Worm (Caenorhabditis elegans) whole organism, L4 larva: ENCODE results near the gene cgt-3.
A peak's percentile ranks its signal among the peaks of the same experiment; 100 is the strongest.

Source experiments
- T20F7.1 ChIP-seq: fragments of 200-800 bp; sonication (Bioruptor generic); optimal IDR thresholded peaks from 2 replicates; lab custom pipeline; 2018; ENCODE audit warnings: mild to moderate bottlenecking, missing genetic modification characterization, missing compliant biosample characterization
- Y105C5A.15 ChIP-seq: fragments of 200-800 bp; sonication (Bioruptor generic); IDR thresholded peaks from 2 replicates; pipeline ENCODE4 v1.3.6; 2022; ENCODE audit warnings: missing genetic modification characterization, missing compliant biosample characterization
- Y48G9A.11 ChIP-seq: fragments of 200-800 bp; sonication (Bioruptor generic); IDR thresholded peaks from 2 replicates; pipeline ENCODE4 v1.3.6; 2022; ENCODE audit warnings: missing genetic modification reagents, missing genetic modification characterization, missing compliant biosample characterization
- Y5F2A.4 ChIP-seq: fragments of 200-800 bp; sonication (Bioruptor generic); optimal IDR thresholded peaks from 2 replicates; lab custom pipeline; 2018; ENCODE audit warnings: mild to moderate bottlenecking, missing genetic modification characterization, missing compliant biosample characterization
- aha-1 ChIP-seq: fragments of 150-350 bp; peaks from one replicate; lab custom pipeline; 2014; ENCODE audit warnings: missing biosample characterization, missing genetic modification characterization
- aly-2 ChIP-seq: sonication (generic microtip); optimal IDR thresholded peaks from 2 replicates; lab custom pipeline; 2018; ENCODE audit warnings: missing biosample characterization, missing genetic modification characterization
- ama-1 ChIP-seq: fragments of 150-350 bp; optimal IDR thresholded peaks from 2 replicates; lab custom pipeline; 2014; ENCODE audit warnings: inconsistent platforms, mixed read lengths
- arid-1 ChIP-seq: fragments of 200-800 bp; sonication (Bioruptor generic); conservative IDR thresholded peaks from 2 replicates; pipeline ENCODE4 v1.3.6; 2022; ENCODE audit warnings: missing genetic modification reagents, missing genetic modification characterization, missing compliant biosample characterization
- attf-4 ChIP-seq: sonication (generic microtip); optimal IDR thresholded peaks from 3 replicates; lab custom pipeline; 2017; ENCODE audit warnings: missing biosample characterization, missing genetic modification characterization
- ceh-32 ChIP-seq: sonication (generic microtip); optimal IDR thresholded peaks from 2 replicates; lab custom pipeline; 2016; ENCODE audit warnings: mild to moderate bottlenecking, missing genetic modification characterization, missing compliant biosample characterization; ENCODE audit not compliant: poor library complexity
- ceh-44 ChIP-seq: fragments of 200-800 bp; sonication (Bioruptor generic); IDR thresholded peaks from 2 replicates; pipeline ENCODE4 v1.3.6; 2022; ENCODE audit warnings: missing genetic modification reagents, missing genetic modification characterization, missing compliant biosample characterization
- ceh-62 ChIP-seq: sonication (generic microtip); optimal IDR thresholded peaks from 2 replicates; lab custom pipeline; 2017; ENCODE audit warnings: missing biosample characterization, missing genetic modification characterization
- ces-1 ChIP-seq: fragments of 150-350 bp; sonication (generic microtip); optimal IDR thresholded peaks from 4 replicates; lab custom pipeline; 2014; ENCODE audit warnings: missing biosample characterization, missing genetic modification reagents, missing genetic modification characterization
- ctbp-1 ChIP-seq: fragments of 200-800 bp; sonication (Bioruptor generic); IDR thresholded peaks from 2 replicates; pipeline ENCODE4 v1.3.6; 2022; ENCODE audit warnings: missing genetic modification reagents, missing genetic modification characterization, missing compliant biosample characterization
- dmd-9 ChIP-seq: fragments of 200-800 bp; sonication (Bioruptor generic); IDR thresholded peaks from 2 replicates; pipeline ENCODE4 v1.3.6; 2022; ENCODE audit warnings: missing genetic modification reagents, missing genetic modification characterization, missing compliant biosample characterization
- dpl-1 ChIP-seq: fragments of 150-350 bp; optimal IDR thresholded peaks from 2 replicates; lab custom pipeline; 2014; ENCODE audit warnings: missing biosample characterization, missing genetic modification reagents, missing genetic modification characterization
- dve-1 ChIP-seq: sonication (generic microtip); optimal IDR thresholded peaks from 2 replicates; lab custom pipeline; 2017; ENCODE audit warnings: antibody characterized with exemption, mild to moderate bottlenecking, missing genetic modification characterization, missing compliant biosample characterization; ENCODE audit not compliant: insufficient read depth
- fos-1 ChIP-seq: fragments of 150-350 bp; optimal IDR thresholded peaks from 2 replicates; lab custom pipeline; 2014; ENCODE audit warnings: missing biosample characterization, missing genetic modification characterization
- hif-1 ChIP-seq, 2 experiments: sonication (generic microtip); optimal IDR thresholded peaks; 2 replicates each; lab custom pipeline; 2016 to 2017; ENCODE audit warnings: missing compliant biosample characterization in 2 of 2, missing genetic modification characterization in 2 of 2, missing genetic modification reagents in 2 of 2, missing genotype in 2 of 2, mild to moderate bottlenecking in 1 of 2
- hlh-11 ChIP-seq: fragments of 200-800 bp; sonication (Bioruptor generic); optimal IDR thresholded peaks from 2 replicates; lab custom pipeline; 2018; ENCODE audit warnings: mild to moderate bottlenecking, missing genetic modification characterization, missing compliant biosample characterization
- hmg-1.1 ChIP-seq: fragments of 200-800 bp; sonication (Bioruptor generic); IDR thresholded peaks from 2 replicates; pipeline ENCODE4 v1.3.6; 2022; ENCODE audit warnings: missing genetic modification reagents, missing genetic modification characterization, missing compliant biosample characterization
- lin-1 ChIP-seq: fragments of 200-800 bp; sonication (Bioruptor generic); IDR thresholded peaks from 2 replicates; pipeline ENCODE4 v1.3.6; 2022; ENCODE audit warnings: missing genetic modification reagents, missing genetic modification characterization, missing compliant biosample characterization
- lin-15B ChIP-seq: fragments of 150-350 bp; sonication (generic microtip); optimal IDR thresholded peaks from 3 replicates; lab custom pipeline; 2014; ENCODE audit warnings: missing biosample characterization, missing genetic modification characterization
- lin-29 ChIP-seq: fragments of 200-800 bp; sonication (Bioruptor generic); IDR thresholded peaks from 2 replicates; pipeline ENCODE4 v1.3.6; 2022; ENCODE audit warnings: missing genetic modification reagents, missing genetic modification characterization, missing compliant biosample characterization
- lin-38 ChIP-seq: fragments of 200-800 bp; sonication (Bioruptor generic); IDR thresholded peaks from 2 replicates; pipeline ENCODE4 v1.3.6; 2022; ENCODE audit warnings: missing genetic modification reagents, missing genetic modification characterization, missing compliant biosample characterization
- lsy-2 ChIP-seq, 2 experiments: fragments of 150-350 bp in 1 of 2; sonication (generic microtip) in 1 of 2; optimal IDR thresholded peaks; 2 replicates each; lab custom pipeline; 2014 to 2017; ENCODE audit warnings: missing biosample characterization in 2 of 2, missing genetic modification characterization in 2 of 2
- madf-9 ChIP-seq: fragments of 200-800 bp; sonication (Bioruptor generic); conservative IDR thresholded peaks from 2 replicates; pipeline ENCODE4 v1.3.6; 2022; ENCODE audit warnings: missing genetic modification reagents, missing genetic modification characterization, missing compliant biosample characterization
- mep-1 ChIP-seq: fragments of 150-350 bp; sonication (generic microtip); optimal IDR thresholded peaks from 3 replicates; lab custom pipeline; 2014; ENCODE audit warnings: missing biosample characterization, missing genetic modification characterization
- nhr-10 ChIP-seq: fragments of 150-350 bp; optimal IDR thresholded peaks from 2 replicates; lab custom pipeline; 2014; ENCODE audit warnings: missing biosample characterization, missing genetic modification characterization
- nhr-111 ChIP-seq: fragments of 200-800 bp; sonication (Bioruptor generic); optimal IDR thresholded peaks from 2 replicates; lab custom pipeline; 2018; ENCODE audit warnings: mild to moderate bottlenecking, missing genetic modification characterization, missing compliant biosample characterization
- nhr-237 ChIP-seq: sonication (generic microtip); optimal IDR thresholded peaks from 2 replicates; lab custom pipeline; 2017; ENCODE audit warnings: missing biosample characterization, missing genetic modification characterization
- nhr-28 ChIP-seq: fragments of 150-350 bp; optimal IDR thresholded peaks from 2 replicates; lab custom pipeline; 2014; ENCODE audit warnings: missing biosample characterization, missing genetic modification characterization
- nhr-41 ChIP-seq: fragments of 200-800 bp; sonication (Bioruptor generic); IDR thresholded peaks from 2 replicates; pipeline ENCODE4 v1.3.6; 2022; ENCODE audit warnings: missing genetic modification reagents, missing genetic modification characterization, missing compliant biosample characterization
- nhr-48 ChIP-seq: sonication (generic microtip); optimal IDR thresholded peaks from 2 replicates; lab custom pipeline; 2016; ENCODE audit warnings: mild to moderate bottlenecking, missing genetic modification characterization, missing compliant biosample characterization
- nhr-76 ChIP-seq: fragments of 150-350 bp; optimal IDR thresholded peaks from 2 replicates; lab custom pipeline; 2014; ENCODE audit warnings: missing biosample characterization, missing genetic modification characterization
- nhr-77 ChIP-seq: fragments of 150-350 bp; optimal IDR thresholded peaks from 2 replicates; lab custom pipeline; 2014; ENCODE audit warnings: missing biosample characterization, missing genetic modification characterization
- pha-4 ChIP-seq, 2 experiments: fragments of 150-350 bp in 1 of 2; fragments of 200-800 bp in 1 of 2; sonication (Bioruptor generic) in 1 of 2; IDR thresholded peaks in 1 of 2; optimal IDR thresholded peaks in 1 of 2; 2 replicates each; pipeline versions ENCODE4 v1.3.6 to Lab custom; 2014 to 2022; ENCODE audit warnings: missing genetic modification characterization in 2 of 2, missing genetic modification reagents in 2 of 2, missing biosample characterization in 1 of 2, missing compliant biosample characterization in 1 of 2
- saeg-2 ChIP-seq: fragments of 200-800 bp; sonication (Bioruptor generic); IDR thresholded peaks from 2 replicates; pipeline ENCODE4 v1.3.6; 2022; ENCODE audit warnings: missing genetic modification reagents, missing genetic modification characterization, missing compliant biosample characterization
- snpc-1.2 ChIP-seq: fragments of 200-800 bp; sonication (Bioruptor generic); IDR thresholded peaks from 2 replicates; pipeline ENCODE4 v1.3.6; 2022; ENCODE audit warnings: missing genetic modification reagents, missing genetic modification characterization, missing compliant biosample characterization
- snpc-4 ChIP-seq: fragments of 150-350 bp; optimal IDR thresholded peaks from 2 replicates; lab custom pipeline; 2014; ENCODE audit warnings: missing biosample characterization, missing genetic modification characterization
- spr-1 ChIP-seq: sonication (generic microtip); optimal IDR thresholded peaks from 2 replicates; lab custom pipeline; 2016; ENCODE audit warnings: mild to moderate bottlenecking, missing genetic modification characterization, missing compliant biosample characterization
- tra-1 ChIP-seq: fragments of 200-800 bp; sonication (Bioruptor generic); IDR thresholded peaks from 2 replicates; pipeline ENCODE4 v1.3.6; 2022; ENCODE audit warnings: missing genetic modification reagents, missing genetic modification characterization, missing compliant biosample characterization
- vab-7 ChIP-seq: fragments of 200-800 bp; sonication (Bioruptor generic); IDR thresholded peaks from 2 replicates; pipeline ENCODE4 v1.3.6; 2022; ENCODE audit warnings: missing genetic modification reagents, missing genetic modification characterization, missing compliant biosample characterization
- zag-1 ChIP-seq: fragments of 150-350 bp; optimal IDR thresholded peaks from 2 replicates; lab custom pipeline; 2014; ENCODE audit warnings: missing biosample characterization, missing genetic modification characterization
- zfp-2 ChIP-seq: sonication (generic microtip); optimal IDR thresholded peaks from 2 replicates; lab custom pipeline; 2016; ENCODE audit warnings: mild to moderate bottlenecking, missing genetic modification characterization, missing compliant biosample characterization
- ztf-11 ChIP-seq: fragments of 150-350 bp; optimal IDR thresholded peaks from 2 replicates; lab custom pipeline; 2014; ENCODE audit warnings: missing biosample characterization, missing genetic modification characterization

The cgt-3 gene

ce11 chrII:5936009-5936408 is 24.9 kb downstream of the cgt-3 start (continued):
- TF ChIP-seq zag-1: no peak
- TF ChIP-seq nhr-77 (tag; lab: Kevin White, UChicago): peak; percentile 73
- no peak for TF ChIP-seq nhr-10 (tag; lab: Kevin White, UChicago)
- no peak for TF ChIP-seq ces-1 (GFP tag; lab: Kevin White, UChicago)
- TF ChIP-seq dmd-9 (GFP tag; lab: Robert Waterston, UW): no peak
- TF ChIP-seq tra-1 (GFP tag; lab: Robert Waterston, UW): peak; percentile 66; the same call in 1 of the 2 replicates
- TF ChIP-seq ceh-44 (GFP tag; lab: Robert Waterston, UW): no peak
- peak; percentile 74 for TF ChIP-seq hlh-11 (tag; lab: Kevin White, UChicago)
- TF ChIP-seq lin-1: no peak
- no peak for TF ChIP-seq mep-1
- TF ChIP-seq dve-1 (tag; lab: Kevin White, UChicago): peak; percentile 85
- no peak for TF ChIP-seq snpc-1.2 (GFP tag; lab: Robert Waterston, UW)
- no peak for TF ChIP-seq dpl-1
- no peak for TF ChIP-seq lin-29 (GFP tag; lab: Robert Waterston, UW)
- TF ChIP-seq nhr-41 (GFP tag; lab: Robert Waterston, UW): no peak
- no peak for TF ChIP-seq attf-4 (tag; lab: Kevin White, UChicago)
- TF ChIP-seq Y5F2A.4: no peak
- no peak for TF ChIP-seq vab-7 (GFP tag; lab: Robert Waterston, UW)
- no peak for TF ChIP-seq ama-1 (lab: Kevin White, UChicago)
- TF ChIP-seq nhr-76 (tag; lab: Kevin White, UChicago): no peak
- no peak for TF ChIP-seq pha-4 (GFP tag; IDR thresholded peaks at IDR 0.05; lab: Robert Waterston, UW)
- no peak for TF ChIP-seq pha-4 (tag; optimal IDR thresholded peaks at IDR 0.05; lab: Kevin White, UChicago)
- TF ChIP-seq lin-15B (tag; lab: Kevin White, UChicago): no peak
- TF ChIP-seq hmg-1.1 (GFP tag; lab: Robert Waterston, UW): no peak
- TF ChIP-seq zfp-2 (tag; lab: Kevin White, UChicago): no peak
- no peak for TF ChIP-seq ctbp-1 (GFP tag; lab: Robert Waterston, UW)
- TF ChIP-seq ceh-32: no peak
- TF ChIP-seq ceh-62 (tag; lab: Kevin White, UChicago): no peak
- TF ChIP-seq lsy-2 (tag; optimal IDR thresholded peaks at IDR 0.05; lab: Kevin White, UChicago): peak in 1 of 2 experiments; percentile 47
- TF ChIP-seq snpc-4 (tag; lab: Kevin White, UChicago): no peak
- no peak for TF ChIP-seq Y48G9A.11
- TF ChIP-seq ztf-11: no peak
- TF ChIP-seq nhr-237 (tag; lab: Kevin White, UChicago): no peak
- TF ChIP-seq nhr-111 (GFP tag; lab: Kevin White, UChicago): no peak
- no peak for TF ChIP-seq fos-1
- TF ChIP-seq Y105C5A.15 (GFP tag; lab: Robert Waterston, UW): no peak
- TF ChIP-seq madf-9 (GFP tag; lab: Robert Waterston, UW): no peak
- TF ChIP-seq spr-1 (tag; lab: Kevin White, UChicago): no peak
- TF ChIP-seq lin-38 (GFP tag; lab: Robert Waterston, UW): no peak
- peak; percentile 64 for TF ChIP-seq nhr-28 (tag; lab: Kevin White, UChicago)
- TF ChIP-seq T20F7.1 (GFP tag; lab: Kevin White, UChicago): peak; percentile 31
- no peak for TF ChIP-seq aly-2
- TF ChIP-seq hif-1 (tag; optimal IDR thresholded peaks at IDR 0.05; lab: Kevin White, UChicago): peak in 1 of 2 experiments; percentile 66
- TF ChIP-seq nhr-48 (tag; lab: Kevin White, UChicago): peak; percentile 13
- TF ChIP-seq arid-1 (GFP tag; lab: Robert Waterston, UW): no peak
- no peak for TF ChIP-seq aha-1
- no peak for TF ChIP-seq saeg-2 (GFP tag; lab: Robert Waterston, UW)
- TF ChIP-seq, all 104 proteins: peak for 17
